Worm (Caenorhabditis elegans): ENCODE measurements around the gene eor-2.

eor-2 gene

DNA sequence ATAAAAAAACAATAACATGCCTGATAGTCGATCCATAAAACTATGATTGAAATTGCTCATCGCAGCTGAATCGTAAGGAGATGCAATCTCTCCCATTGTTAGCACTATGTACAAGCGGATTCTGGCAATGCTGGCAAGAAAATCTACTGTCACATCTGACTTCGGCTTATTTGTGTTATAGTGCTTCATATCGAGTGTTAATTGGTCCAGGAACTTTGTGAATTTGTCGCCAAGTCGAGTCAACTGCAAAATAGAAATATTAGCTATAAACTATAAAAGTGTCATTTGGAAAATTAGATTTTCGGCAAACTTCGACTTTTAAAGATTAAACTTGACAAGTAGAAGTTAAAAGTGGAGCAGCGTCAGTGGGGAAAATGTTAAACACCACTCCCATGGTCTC is 18.5 kb upstream of the eor-2 start:
- TF ChIP-seq nhr-23 (tag; optimal IDR thresholded peaks at IDR 0.05) (peak; percentile 52), elt-3 (tag; optimal IDR thresholded peaks at IDR 0.05) (no peak)

- TF ChIP-seq fkh-2 (tag; optimal IDR thresholded peaks at IDR 0.05) (no peak), sea-2 (GFP tag; optimal IDR thresholded peaks at IDR 0.05) (no peak), lsy-12 (tag; optimal IDR thresholded peaks at IDR 0.05) (no peak), egl-27 (tag; optimal IDR thresholded peaks at IDR 0.05) (no peak), eor-1 (tag; optimal IDR thresholded peaks at IDR 0.05) (no peak), tbx-2 (tag; optimal IDR thresholded peaks at IDR 0.05) (no peak), hmg-11 (tag; optimal IDR thresholded peaks at IDR 0.05) (peak; percentile 51), egl-5 (tag; optimal IDR thresholded peaks at IDR 0.05) (peak; percentile 15), jun-1 (tag; optimal IDR thresholded peaks at IDR 0.05) (no peak), lin-15B (tag; optimal IDR thresholded peaks at IDR 0.05) (peak; percentile 42), nhr-237 (tag; optimal IDR thresholded peaks at IDR 0.05) (no peak), ama-1 (optimal IDR thresholded peaks at IDR 0.05) (no peak), nhr-77 (tag; optimal IDR thresholded peaks at IDR 0.05) (no peak), elt-2 (tag; optimal IDR thresholded peaks at IDR 0.05) (peak; percentile 59), ZK546.5 (tag; optimal IDR thresholded peaks at IDR 0.05) (no peak), mdl-1 (tag; optimal IDR thresholded peaks at IDR 0.05) (no peak), nhr-23 (tag; optimal IDR thresholded peaks at IDR 0.05) (no peak), mml-1 (tag; optimal IDR thresholded peaks at IDR 0.05) (no peak), lin-39 (tag; optimal IDR thresholded peaks at IDR 0.05) (peak; percentile 51), pqm-1 (tag; optimal IDR thresholded peaks at IDR 0.05) (peak; percentile 5), nhr-11 (tag; optimal IDR thresholded peaks at IDR 0.05) (no peak), elt-1 (tag; optimal IDR thresholded peaks at IDR 0.05) (no peak), nhr-25 (tag; optimal IDR thresholded peaks at IDR 0.05) (peak; percentile 11), fkh-10 (GFP tag; optimal IDR thresholded peaks at IDR 0.05) (no peak), ceh-82 (tag; optimal IDR thresholded peaks at IDR 0.05) (no peak), unc-39 (tag; optimal IDR thresholded peaks at IDR 0.05) (no peak), pha-4 (tag; optimal IDR thresholded peaks at IDR 0.05) (peak; percentile 10), snpc-4 (tag; optimal IDR thresholded peaks at IDR 0.05) (no peak), aly-2 (tag; optimal IDR thresholded peaks at IDR 0.05) (no peak)
Measured at ce11 chrX:14589051-14589736, 13.6 kb upstream of the eor-2 start, which contains the start of the genes C44H4.4 and tap-1. Gene C44H4.4 (minus strand): TSS chrX:14589101. Gene tap-1 (plus strand): TSS chrX:14589624.

DNA sequence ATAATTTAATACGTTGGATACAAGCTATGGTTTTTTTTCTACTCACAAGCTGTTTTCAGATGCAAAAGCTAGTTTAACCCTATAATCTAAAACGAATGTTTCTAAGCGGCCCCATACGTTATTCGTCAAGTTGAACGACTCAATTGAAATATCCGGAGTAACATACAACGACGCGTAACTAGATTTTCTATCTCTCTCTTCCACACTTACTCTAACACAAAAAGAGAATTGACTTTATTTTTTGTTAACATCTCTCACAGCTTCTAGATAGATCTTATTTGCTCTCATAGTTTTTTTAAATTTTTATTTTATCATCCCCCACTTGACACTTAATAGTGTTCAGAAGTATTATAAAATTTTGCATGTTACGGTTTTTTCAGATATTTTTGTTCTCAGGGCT is 9.6 kb upstream of the eor-2 start:
- TF ChIP-seq nhr-76 (tag; optimal IDR thresholded peaks at IDR 0.05), result no peak
- TF ChIP-seq elt-2 (tag; optimal IDR thresholded peaks at IDR 0.05), result no peak
- TF ChIP-seq fkh-10 (GFP tag; optimal IDR thresholded peaks at IDR 0.05), result peak; percentile 91

DNA sequence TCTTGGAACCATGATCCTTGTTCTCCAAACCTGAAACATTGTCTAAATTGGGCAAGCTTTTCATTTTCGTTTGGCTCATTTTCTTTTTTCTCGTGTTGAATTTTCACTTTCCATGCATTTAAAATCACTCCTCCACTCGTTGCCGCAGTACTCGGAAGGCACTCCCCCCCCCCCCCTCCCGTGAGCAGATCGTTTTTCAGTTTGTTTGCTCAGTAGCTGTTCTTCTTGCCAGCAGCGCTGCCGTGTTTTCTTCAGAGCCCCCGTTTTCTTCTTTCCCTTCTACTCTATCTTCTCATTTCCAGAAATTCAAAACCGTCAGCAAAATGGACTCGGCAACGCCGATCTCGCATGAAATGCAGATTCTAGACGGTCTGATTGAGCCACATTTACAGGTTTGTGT is 8.0 kb upstream of the eor-2 start, which contains the start of gene C44H4.8:
C44H4.8 (plus strand) TSS at position 301 of the 400 bp plus-strand sequence.
- TF ChIP-seq zag-1 (tag; optimal IDR thresholded peaks at IDR 0.05), result no peak
- TF ChIP-seq ceh-82 (tag; optimal IDR thresholded peaks at IDR 0.05), result no peak
- no peak for TF ChIP-seq aly-2 (tag; optimal IDR thresholded peaks at IDR 0.05)

DNA sequence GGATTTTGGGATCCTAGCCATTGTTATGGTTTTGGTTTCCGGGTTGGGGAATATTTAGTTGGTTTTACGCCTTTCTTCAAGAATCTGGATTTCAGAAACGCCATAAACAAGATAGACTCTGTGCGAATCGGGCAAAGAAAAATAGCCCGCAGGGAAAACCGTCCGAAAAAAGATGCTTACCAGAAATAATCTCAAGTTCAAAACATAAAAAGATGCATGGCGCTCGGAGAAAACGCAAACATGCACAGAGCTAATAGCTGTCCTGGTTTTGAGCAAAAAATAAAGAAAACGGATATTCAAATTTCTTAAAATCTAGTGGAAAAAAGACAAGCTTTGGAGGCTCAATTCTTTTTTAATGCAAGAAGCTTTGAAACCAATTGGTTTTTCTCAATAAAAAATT is 3.6 kb upstream of the eor-2 start, which contains the start of gene C44H4.6:
C44H4.6 (minus strand) TSS at position 101 of the 400 bp plus-strand sequence.
- no peak for TF ChIP-seq nhr-25 (tag; optimal IDR thresholded peaks at IDR 0.05)
- TF ChIP-seq fos-1 (tag; optimal IDR thresholded peaks at IDR 0.05), result no peak
- TF ChIP-seq nhr-12 (tag; optimal IDR thresholded peaks at IDR 0.05), result no peak
- no peak for TF ChIP-seq pha-4 (tag; optimal IDR thresholded peaks at IDR 0.05)
- TF ChIP-seq jun-1 (tag; optimal IDR thresholded peaks at IDR 0.05), result no peak

DNA sequence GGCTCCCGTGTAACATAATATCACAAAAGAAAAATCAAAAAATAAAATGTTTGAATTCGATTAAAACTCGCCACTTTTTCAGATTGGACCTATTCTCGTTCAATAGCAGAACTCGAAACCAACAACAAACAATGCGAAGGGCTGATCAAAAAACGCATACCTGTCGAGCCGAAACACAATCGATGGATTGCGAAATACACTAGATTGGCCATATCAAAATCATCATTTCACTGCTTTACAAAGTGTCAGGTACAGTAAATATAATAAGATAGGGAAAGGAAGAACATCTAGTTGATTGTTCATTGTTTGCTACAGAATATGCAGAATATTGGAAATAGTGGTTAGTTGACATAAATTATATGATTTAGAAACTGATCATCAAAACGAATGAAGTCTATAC is 5.0 kb downstream of the eor-2 start:
- TF ChIP-seq R02D3.7 (tag; optimal IDR thresholded peaks at IDR 0.05), result no peak

Measured in whole organism, L3 larva.